Worm (Caenorhabditis elegans) whole organism, L4/young adult: ENCODE data around the gene pals-16.

Experiments used
- dao-5 ChIP-seq: sonication (generic microtip); optimal IDR thresholded peaks from 2 replicates; lab custom pipeline; 2016; ENCODE audit warnings: missing genotype, missing genetic modification characterization, moderate library complexity, missing compliant biosample characterization
- him-1 ChIP-seq: sonication (generic microtip); optimal IDR thresholded peaks from 2 replicates; lab custom pipeline; 2016; ENCODE audit warnings: missing genotype, missing genetic modification reagents, missing genetic modification characterization, missing compliant biosample characterization

ce11 chrIII:1399670-1400069, at the start of gene pals-16:
- TF ChIP-seq dao-5 (tag; lab: Kevin White, UChicago) (no peak), him-1 (tag; lab: Kevin White, UChicago) (no peak)
